Worm (Caenorhabditis elegans) whole organism, mixed stage, embryonic: ENCODE results near the gene col-34.

ENCODE experiments used
- ces-1 ChIP-seq: fragments of 150-350 bp; optimal IDR thresholded peaks from 2 replicates; lab custom pipeline; 2014; ENCODE audit warnings: missing biosample characterization, missing genetic modification reagents, missing genetic modification characterization
- cnd-1 ChIP-seq: fragments of 200-800 bp; sonication (Bioruptor generic); optimal IDR thresholded peaks from 2 replicates; lab custom pipeline; 2018; ENCODE audit warnings: mild to moderate bottlenecking, missing genetic modification characterization, missing compliant biosample characterization
- elt-1 ChIP-seq: sonication (generic microtip); optimal IDR thresholded peaks from 2 replicates; lab custom pipeline; 2017; ENCODE audit warnings: missing genetic modification characterization, mild to moderate bottlenecking, missing compliant biosample characterization, antibody characterized with exemption, moderate library complexity, borderline replicate concordance; ENCODE audit not compliant: insufficient read depth
- nhr-12 ChIP-seq: fragments of 150-350 bp; optimal IDR thresholded peaks from 2 replicates; lab custom pipeline; 2014; ENCODE audit warnings: missing biosample characterization, missing genetic modification characterization
- pha-4 ChIP-seq: fragments of 150-350 bp; optimal IDR thresholded peaks from 2 replicates; lab custom pipeline; 2018; ENCODE audit warnings: missing biosample characterization, missing genetic modification reagents, missing genetic modification characterization
- zip-8 ChIP-seq: fragments of 150-350 bp; optimal IDR thresholded peaks from 2 replicates; lab custom pipeline; 2014; ENCODE audit warnings: missing biosample characterization, missing genetic modification characterization
- ztf-11 ChIP-seq: fragments of 150-350 bp; optimal IDR thresholded peaks from 2 replicates; lab custom pipeline; 2014; ENCODE audit warnings: missing biosample characterization, missing genetic modification characterization

DNA sequence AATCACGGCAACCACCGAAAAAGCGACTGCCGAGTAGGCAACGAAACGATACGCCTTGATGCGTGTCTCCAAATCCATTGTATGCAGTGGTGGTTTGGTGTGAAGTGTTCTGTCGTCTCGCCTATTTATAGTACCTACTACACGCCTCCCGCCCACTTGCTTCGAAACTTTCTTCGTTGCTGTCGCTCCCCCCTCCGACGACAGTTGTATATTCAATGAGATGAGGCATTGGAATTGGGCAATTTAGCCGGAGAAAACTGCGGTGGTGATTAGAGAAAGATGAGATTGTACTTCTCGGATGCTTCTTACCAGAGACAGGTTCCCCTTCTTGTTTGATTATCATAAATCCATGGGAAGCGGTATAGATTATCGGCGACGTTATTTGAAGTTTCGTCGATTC, at the start of gene col-34:
- TF ChIP-seq ztf-11 (tag; lab: Kevin White, UChicago) (no peak), pha-4 (tag; lab: Kevin White, UChicago) (no peak), zip-8 (tag; lab: Kevin White, UChicago) (no peak), elt-1 (tag; lab: Kevin White, UChicago) (no peak), nhr-12 (no peak), ces-1 (no peak), cnd-1 (tag; lab: Kevin White, UChicago) (no peak)
